Worm (Caenorhabditis elegans): ENCODE data around the gene C38H2.2.

- no peak for TF ChIP-seq unc-39 (tag; optimal IDR thresholded peaks at IDR 0.05)
- TF ChIP-seq daf-12 (tag; optimal IDR thresholded peaks at IDR 0.05): no peak
- no peak for TF ChIP-seq sea-2 (GFP tag; optimal IDR thresholded peaks at IDR 0.05)
Observed at ce11 chrIII:10389608-10390007, 8.0 kb downstream of the C38H2.2 start.

All from whole organism, L3 larva.